Worm (Caenorhabditis elegans) whole organism, L4 larva: ENCODE results near the gene hsp-75.
A peak's percentile ranks its signal among the peaks of the same experiment; 100 is the strongest.

Experiments
- D1046.2 ChIP-seq: fragments of 200-800 bp; sonication (Bioruptor generic); IDR thresholded peaks from 2 replicates; pipeline ENCODE4 v1.3.6; 2022; ENCODE audit warnings: missing genetic modification characterization, missing compliant biosample characterization
- F10B5.3 ChIP-seq: sonication (generic microtip); optimal IDR thresholded peaks from 2 replicates; lab custom pipeline; 2016; ENCODE audit warnings: mild to moderate bottlenecking, missing genetic modification characterization, missing compliant biosample characterization
- F37D6.2 ChIP-seq: sonication (generic microtip); optimal IDR thresholded peaks from 2 replicates; lab custom pipeline; 2016; ENCODE audit warnings: mild to moderate bottlenecking, missing genetic modification characterization, missing compliant biosample characterization
- R02D3.7 ChIP-seq: fragments of 150-350 bp; sonication (generic microtip); optimal IDR thresholded peaks from 3 replicates; lab custom pipeline; 2014; ENCODE audit warnings: missing biosample characterization, missing genetic modification characterization
- T20F7.1 ChIP-seq: fragments of 200-800 bp; sonication (Bioruptor generic); optimal IDR thresholded peaks from 2 replicates; lab custom pipeline; 2018; ENCODE audit warnings: mild to moderate bottlenecking, missing genetic modification characterization, missing compliant biosample characterization
- T26A8.4 ChIP-seq: fragments of 200-800 bp; sonication (Bioruptor generic); IDR thresholded peaks from 2 replicates; pipeline ENCODE4 v1.3.6; 2022; ENCODE audit warnings: missing genetic modification characterization, missing compliant biosample characterization
- Y48G9A.11 ChIP-seq: fragments of 200-800 bp; sonication (Bioruptor generic); IDR thresholded peaks from 2 replicates; pipeline ENCODE4 v1.3.6; 2022; ENCODE audit warnings: missing genetic modification reagents, missing genetic modification characterization, missing compliant biosample characterization
- Y5F2A.4 ChIP-seq: fragments of 200-800 bp; sonication (Bioruptor generic); optimal IDR thresholded peaks from 2 replicates; lab custom pipeline; 2018; ENCODE audit warnings: mild to moderate bottlenecking, missing genetic modification characterization, missing compliant biosample characterization
- ceh-32 ChIP-seq: sonication (generic microtip); optimal IDR thresholded peaks from 2 replicates; lab custom pipeline; 2016; ENCODE audit warnings: mild to moderate bottlenecking, missing genetic modification characterization, missing compliant biosample characterization; ENCODE audit not compliant: poor library complexity
- ceh-62 ChIP-seq: sonication (generic microtip); optimal IDR thresholded peaks from 2 replicates; lab custom pipeline; 2017; ENCODE audit warnings: missing biosample characterization, missing genetic modification characterization
- ceh-82 ChIP-seq: sonication (generic microtip); optimal IDR thresholded peaks from 2 replicates; lab custom pipeline; 2017; ENCODE audit warnings: missing biosample characterization, missing genetic modification characterization
- ces-1 ChIP-seq: fragments of 150-350 bp; sonication (generic microtip); optimal IDR thresholded peaks from 4 replicates; lab custom pipeline; 2014; ENCODE audit warnings: missing biosample characterization, missing genetic modification reagents, missing genetic modification characterization
- ctbp-1 ChIP-seq: fragments of 200-800 bp; sonication (Bioruptor generic); IDR thresholded peaks from 2 replicates; pipeline ENCODE4 v1.3.6; 2022; ENCODE audit warnings: missing genetic modification reagents, missing genetic modification characterization, missing compliant biosample characterization
- daf-16 ChIP-seq, 3 experiments: sonication (generic microtip); optimal IDR thresholded peaks; 2 replicates each; lab custom pipeline; 2016 to 2017; ENCODE audit warnings: missing genetic modification characterization in 3 of 3, missing genetic modification reagents in 3 of 3, mild to moderate bottlenecking in 2 of 3, missing compliant biosample characterization in 2 of 3, missing biosample characterization in 1 of 3, moderate library complexity in 1 of 3
- daf-19 ChIP-seq: fragments of 200-800 bp; sonication (Bioruptor generic); conservative IDR thresholded peaks from 2 replicates; pipeline ENCODE4 v1.3.6; 2022; ENCODE audit warnings: missing genetic modification characterization, missing compliant biosample characterization
- dmd-6 ChIP-seq: fragments of 200-800 bp; sonication (Bioruptor generic); IDR thresholded peaks from 2 replicates; pipeline ENCODE4 v1.3.6; 2022; ENCODE audit warnings: missing genetic modification reagents, missing genetic modification characterization, missing compliant biosample characterization
- dmd-9 ChIP-seq: fragments of 200-800 bp; sonication (Bioruptor generic); IDR thresholded peaks from 2 replicates; pipeline ENCODE4 v1.3.6; 2022; ENCODE audit warnings: missing genetic modification reagents, missing genetic modification characterization, missing compliant biosample characterization
- egl-27 ChIP-seq: sonication (generic microtip); optimal IDR thresholded peaks from 3 replicates; lab custom pipeline; 2017; ENCODE audit warnings: missing biosample characterization, missing genetic modification reagents, missing genetic modification characterization
- egl-43 ChIP-seq: fragments of 200-800 bp; sonication (Bioruptor generic); IDR thresholded peaks from 2 replicates; pipeline ENCODE4 v1.3.6; 2022; ENCODE audit warnings: missing genetic modification reagents, missing genetic modification characterization, missing compliant biosample characterization
- fkh-10 ChIP-seq: fragments of 150-350 bp; optimal IDR thresholded peaks from 2 replicates; lab custom pipeline; 2014; ENCODE audit warnings: missing biosample characterization, missing genetic modification reagents, missing genetic modification characterization
- hif-1 ChIP-seq, 2 experiments: sonication (generic microtip); optimal IDR thresholded peaks; 2 replicates each; lab custom pipeline; 2016 to 2017; ENCODE audit warnings: missing compliant biosample characterization in 2 of 2, missing genetic modification characterization in 2 of 2, missing genetic modification reagents in 2 of 2, missing genotype in 2 of 2, mild to moderate bottlenecking in 1 of 2
- hlh-11 ChIP-seq: fragments of 200-800 bp; sonication (Bioruptor generic); optimal IDR thresholded peaks from 2 replicates; lab custom pipeline; 2018; ENCODE audit warnings: mild to moderate bottlenecking, missing genetic modification characterization, missing compliant biosample characterization
- hlh-30 ChIP-seq: sonication (generic microtip); optimal IDR thresholded peaks from 2 replicates; lab custom pipeline; 2017; ENCODE audit warnings: antibody characterized with exemption, mild to moderate bottlenecking, missing genetic modification characterization, missing compliant biosample characterization; ENCODE audit not compliant: insufficient read depth
- lin-29 ChIP-seq: fragments of 200-800 bp; sonication (Bioruptor generic); IDR thresholded peaks from 2 replicates; pipeline ENCODE4 v1.3.6; 2022; ENCODE audit warnings: missing genetic modification reagents, missing genetic modification characterization, missing compliant biosample characterization
- lin-39 ChIP-seq: fragments of 150-350 bp; optimal IDR thresholded peaks from 2 replicates; lab custom pipeline; 2014; ENCODE audit warnings: missing biosample characterization, missing genetic modification reagents, missing genetic modification characterization
- lsy-2 ChIP-seq, 2 experiments: fragments of 150-350 bp in 1 of 2; sonication (generic microtip) in 1 of 2; optimal IDR thresholded peaks; 2 replicates each; lab custom pipeline; 2014 to 2017; ENCODE audit warnings: missing biosample characterization in 2 of 2, missing genetic modification characterization in 2 of 2
- madf-5 ChIP-seq, 2 experiments: fragments of 200-800 bp; sonication (Bioruptor generic); IDR thresholded peaks; 2 replicates each; pipeline ENCODE4 v1.3.6; 2022; ENCODE audit warnings: missing compliant biosample characterization in 2 of 2, missing genetic modification characterization in 2 of 2
- mes-2 ChIP-seq: sonication (generic microtip); optimal IDR thresholded peaks from 2 replicates; lab custom pipeline; 2016; ENCODE audit warnings: missing genotype, mild to moderate bottlenecking, missing genetic modification characterization, missing compliant biosample characterization; ENCODE audit not compliant: poor library complexity, severe bottlenecking
- mxl-3 ChIP-seq: fragments of 200-800 bp; sonication (Bioruptor generic); optimal IDR thresholded peaks from 2 replicates; lab custom pipeline; 2018; ENCODE audit warnings: mild to moderate bottlenecking, missing genetic modification characterization, missing compliant biosample characterization
- nhr-11 ChIP-seq: fragments of 150-350 bp; optimal IDR thresholded peaks from 2 replicates; lab custom pipeline; 2014; ENCODE audit warnings: missing biosample characterization, missing genetic modification characterization
- nhr-237 ChIP-seq: sonication (generic microtip); optimal IDR thresholded peaks from 2 replicates; lab custom pipeline; 2017; ENCODE audit warnings: missing biosample characterization, missing genetic modification characterization
- nhr-25 ChIP-seq: sonication (generic microtip); optimal IDR thresholded peaks from 2 replicates; lab custom pipeline; 2017; ENCODE audit warnings: missing genetic modification characterization, mild to moderate bottlenecking, missing compliant biosample characterization, antibody characterized with exemption, moderate library complexity, borderline replicate concordance; ENCODE audit not compliant: insufficient read depth
- nhr-28 ChIP-seq: fragments of 150-350 bp; optimal IDR thresholded peaks from 2 replicates; lab custom pipeline; 2014; ENCODE audit warnings: missing biosample characterization, missing genetic modification characterization
- nhr-41 ChIP-seq: fragments of 200-800 bp; sonication (Bioruptor generic); IDR thresholded peaks from 2 replicates; pipeline ENCODE4 v1.3.6; 2022; ENCODE audit warnings: missing genetic modification reagents, missing genetic modification characterization, missing compliant biosample characterization
- nhr-48 ChIP-seq: sonication (generic microtip); optimal IDR thresholded peaks from 2 replicates; lab custom pipeline; 2016; ENCODE audit warnings: mild to moderate bottlenecking, missing genetic modification characterization, missing compliant biosample characterization
- nhr-6 ChIP-seq: fragments of 150-350 bp; optimal IDR thresholded peaks from 2 replicates; lab custom pipeline; 2014; ENCODE audit warnings: missing biosample characterization, missing genetic modification characterization
- pha-4 ChIP-seq, 2 experiments: fragments of 150-350 bp in 1 of 2; fragments of 200-800 bp in 1 of 2; sonication (Bioruptor generic) in 1 of 2; IDR thresholded peaks in 1 of 2; optimal IDR thresholded peaks in 1 of 2; 2 replicates each; pipeline versions ENCODE4 v1.3.6 to Lab custom; 2014 to 2022; ENCODE audit warnings: missing genetic modification characterization in 2 of 2, missing genetic modification reagents in 2 of 2, missing biosample characterization in 1 of 2, missing compliant biosample characterization in 1 of 2
- pqm-1 ChIP-seq: sonication (generic microtip); optimal IDR thresholded peaks from 2 replicates; lab custom pipeline; 2017; ENCODE audit warnings: missing biosample characterization, missing genetic modification characterization
- sdz-12 ChIP-seq: fragments of 200-800 bp; sonication (Bioruptor generic); optimal IDR thresholded peaks from 2 replicates; lab custom pipeline; 2018; ENCODE audit warnings: mild to moderate bottlenecking, missing genetic modification characterization, missing compliant biosample characterization
- skn-1 ChIP-seq: fragments of 150-350 bp; optimal IDR thresholded peaks from 2 replicates; lab custom pipeline; 2014; ENCODE audit warnings: missing biosample characterization, missing genetic modification characterization
- snpc-1.2 ChIP-seq: fragments of 200-800 bp; sonication (Bioruptor generic); IDR thresholded peaks from 2 replicates; pipeline ENCODE4 v1.3.6; 2022; ENCODE audit warnings: missing genetic modification reagents, missing genetic modification characterization, missing compliant biosample characterization
- snpc-4 ChIP-seq: fragments of 150-350 bp; optimal IDR thresholded peaks from 2 replicates; lab custom pipeline; 2014; ENCODE audit warnings: missing biosample characterization, missing genetic modification characterization
- spr-1 ChIP-seq: sonication (generic microtip); optimal IDR thresholded peaks from 2 replicates; lab custom pipeline; 2016; ENCODE audit warnings: mild to moderate bottlenecking, missing genetic modification characterization, missing compliant biosample characterization
- tag-97 ChIP-seq: fragments of 200-800 bp; sonication (Bioruptor generic); IDR thresholded peaks from 2 replicates; pipeline ENCODE4 v1.3.6; 2022; ENCODE audit warnings: missing genetic modification characterization, missing compliant biosample characterization
- unc-39 ChIP-seq: sonication (generic microtip); optimal IDR thresholded peaks from 2 replicates; lab custom pipeline; 2017; ENCODE audit warnings: missing biosample characterization, missing genetic modification characterization
- unc-62 ChIP-seq, 3 experiments: fragments of 150-350 bp in 1 of 3; sonication (generic microtip); optimal IDR thresholded peaks in 2 of 3; peaks in 1 of 3; 1 replicate in 1 of 3; 2 replicates in 2 of 3; lab custom pipeline; 2014 to 2017; ENCODE audit warnings: missing biosample characterization in 3 of 3, missing genetic modification characterization in 3 of 3, missing genetic modification reagents in 3 of 3, missing genotype in 1 of 3
- zag-1 ChIP-seq: fragments of 150-350 bp; optimal IDR thresholded peaks from 2 replicates; lab custom pipeline; 2014; ENCODE audit warnings: missing biosample characterization, missing genetic modification characterization
- zip-2 ChIP-seq: fragments of 150-350 bp; optimal IDR thresholded peaks from 2 replicates; lab custom pipeline; 2014; ENCODE audit warnings: missing biosample characterization, missing genetic modification characterization
- ztf-11 ChIP-seq: fragments of 150-350 bp; optimal IDR thresholded peaks from 2 replicates; lab custom pipeline; 2014; ENCODE audit warnings: missing biosample characterization, missing genetic modification characterization
- ztf-7 ChIP-seq: fragments of 150-350 bp; optimal IDR thresholded peaks from 2 replicates; lab custom pipeline; 2014; ENCODE audit warnings: missing biosample characterization, missing genetic modification characterization

The hsp-75 gene

ce11 chrIII:7272088-7272487 lies 45.6 kb upstream of the hsp-75 start (continued):
- TF ChIP-seq tag-97 (GFP tag; lab: Robert Waterston, UW) (no peak), snpc-1.2 (GFP tag; lab: Robert Waterston, UW) (no peak), skn-1 (no peak), pqm-1 (tag; lab: Kevin White, UChicago) (no peak), ztf-7 (tag; lab: Kevin White, UChicago) (peak; percentile 26), daf-16 (GFP tag; optimal IDR thresholded peaks at IDR 0.05; lab: Kevin White, UChicago) (no peak), daf-16 (tag; optimal IDR thresholded peaks at IDR 0.05; lab: Kevin White, UChicago) (peak; percentile 21), Y48G9A.11 (no peak), egl-27 (no peak), lin-29 (GFP tag; lab: Robert Waterston, UW) (no peak), Y5F2A.4 (GFP tag; lab: Kevin White, UChicago) (no peak), hif-1 (tag; optimal IDR thresholded peaks at IDR 0.05; lab: Kevin White, UChicago) (peak in 1 of 2 experiments; percentile 30), sdz-12 (GFP tag; lab: Kevin White, UChicago) (no peak), lin-39 (tag; lab: Kevin White, UChicago) (no peak), unc-62 (GFP tag; optimal IDR thresholded peaks at IDR 0.05 in 1 of 2; lab: Kevin White, UChicago) (peak in 1 of 2 experiments; percentile 11), unc-62 (tag; optimal IDR thresholded peaks at IDR 0.05; lab: Kevin White, UChicago) (no peak), hlh-30 (tag; lab: Kevin White, UChicago) (peak; percentile 97), nhr-41 (no peak), ces-1 (GFP tag; lab: Kevin White, UChicago) (no peak), ctbp-1 (no peak), mes-2 (tag; lab: Kevin White, UChicago) (peak; percentile 62), spr-1 (no peak), egl-43 (GFP tag; lab: Robert Waterston, UW) (no peak), F37D6.2 (tag; lab: Kevin White, UChicago) (no peak), dmd-6 (GFP tag; lab: Robert Waterston, UW) (peak; percentile 66), nhr-237 (tag; lab: Kevin White, UChicago) (no peak), R02D3.7 (tag; lab: Kevin White, UChicago) (no peak), pha-4 (GFP tag; IDR thresholded peaks at IDR 0.05; lab: Robert Waterston, UW) (no peak), pha-4 (tag; optimal IDR thresholded peaks at IDR 0.05; lab: Kevin White, UChicago) (peak; percentile 87), nhr-25 (peak; percentile 15), snpc-4 (tag; lab: Kevin White, UChicago) (no peak), T20F7.1 (GFP tag; lab: Kevin White, UChicago) (no peak), D1046.2 (no peak), mxl-3 (GFP tag; lab: Kevin White, UChicago) (peak; percentile 34), fkh-10 (GFP tag; lab: Kevin White, UChicago) (no peak), nhr-11 (tag; lab: Kevin White, UChicago) (no peak), ceh-82 (tag; lab: Kevin White, UChicago) (no peak), hlh-11 (tag; lab: Kevin White, UChicago) (peak; percentile 78), T26A8.4 (no peak), nhr-48 (no peak), madf-5 (GFP tag; IDR thresholded peaks at IDR 0.05; lab: Robert Waterston, UW) (no peak), zip-2 (no peak), lsy-2 (tag; optimal IDR thresholded peaks at IDR 0.05; lab: Kevin White, UChicago) (peak; percentile 5 to 68), ceh-32 (tag; lab: Kevin White, UChicago) (no peak), dmd-9 (GFP tag; lab: Robert Waterston, UW) (no peak), ceh-62 (tag; lab: Kevin White, UChicago) (no peak), F10B5.3 (no peak), ztf-11 (tag; lab: Kevin White, UChicago) (no peak), daf-19 (GFP tag; lab: Robert Waterston, UW) (no peak), nhr-28 (tag; lab: Kevin White, UChicago) (peak; percentile 40), zag-1 (no peak), nhr-6 (tag; lab: Kevin White, UChicago) (peak; percentile 78), unc-39 (tag; lab: Kevin White, UChicago) (no peak)
